Fruit fly (Drosophila melanogaster): Measurements from ENCODE around the gene CG14210.

Gene CG14210

DNA sequence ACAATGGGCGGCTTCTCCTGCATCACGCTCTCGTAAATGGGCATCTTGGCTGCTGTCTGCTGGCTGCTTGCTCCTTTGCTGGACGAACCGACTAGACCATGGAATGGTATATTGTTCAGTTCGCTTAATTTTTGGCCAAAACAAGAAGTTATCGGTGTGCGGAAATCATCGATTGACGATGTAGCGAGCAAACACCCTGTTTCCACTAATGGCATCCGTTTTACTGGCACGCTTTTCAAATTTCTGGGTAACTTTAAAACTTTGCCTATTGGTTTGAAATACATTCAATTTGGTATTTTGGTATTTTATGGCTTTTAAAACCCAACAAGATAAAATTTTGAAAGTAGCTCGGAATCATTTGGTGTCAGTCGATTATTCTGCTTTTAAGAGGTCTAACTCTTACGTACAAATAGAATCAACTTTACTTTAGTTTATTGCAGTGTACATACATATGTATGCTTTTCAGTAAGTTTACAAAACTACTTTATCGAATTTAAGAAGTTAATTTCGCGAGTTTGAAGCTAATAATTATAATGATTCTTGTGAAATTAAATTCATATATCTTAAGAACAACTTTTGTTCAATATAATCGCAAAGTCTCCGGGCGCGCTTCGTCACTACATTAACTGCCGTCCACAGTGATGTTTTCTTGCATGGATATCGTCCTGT, 30.0 kb downstream of the CG14210 start, which contains the start of gene Arp10 (continued):
- TF ChIP-seq crp (GFP tag; optimal IDR thresholded peaks at IDR 0.05): no peak
- no peak for TF ChIP-seq CG4328 (GFP tag; optimal IDR thresholded peaks at IDR 0.05)
- no peak for TF ChIP-seq CG7786 (GFP tag; optimal IDR thresholded peaks at IDR 0.05)
- TF ChIP-seq mam (GFP tag; optimal IDR thresholded peaks at IDR 0.05): peak; percentile 7
- TF ChIP-seq toy (GFP tag; IDR thresholded peaks at IDR 0.05): no peak
- peak; percentile 18 for TF ChIP-seq CG9797 (GFP tag; optimal IDR thresholded peaks at IDR 0.05)
- TF ChIP-seq Poxn (GFP tag; IDR thresholded peaks at IDR 0.05): no peak
- no peak for TF ChIP-seq pfk (GFP tag; optimal IDR thresholded peaks at IDR 0.05)
- no peak for TF ChIP-seq CG14050 (GFP tag; IDR thresholded peaks at IDR 0.05)
- peak; percentile 1 for TF ChIP-seq CG4424 (GFP tag; optimal IDR thresholded peaks at IDR 0.05)
- peak; percentile 50 for TF ChIP-seq HmgZ (tag; optimal IDR thresholded peaks at IDR 0.05)
- peak; percentile 2 for TF ChIP-seq CG33557 (GFP tag; optimal IDR thresholded peaks at IDR 0.05)
- TF ChIP-seq ato (GFP tag; IDR thresholded peaks at IDR 0.05; ENCODE audit: partially characterized antibody): peak; percentile 41; the same call in 1 of the 2 replicates
- TF ChIP-seq Abd-B (GFP tag; optimal IDR thresholded peaks at IDR 0.05): no peak
- no peak for TF ChIP-seq CG15269 (tag; optimal IDR thresholded peaks at IDR 0.05)
- TF ChIP-seq CG12299 (tag; optimal IDR thresholded peaks at IDR 0.05): no peak
- TF ChIP-seq chm (GFP tag; IDR thresholded peaks at IDR 0.05): no peak
- TF ChIP-seq gsb-n (tag; optimal IDR thresholded peaks at IDR 0.05): no peak
- no peak for TF ChIP-seq dmrt99B (tag; optimal IDR thresholded peaks at IDR 0.05)
- TF ChIP-seq jumu (GFP tag; optimal IDR thresholded peaks at IDR 0.05): no peak
- peak; percentile 44 for TF ChIP-seq CG17186 (GFP tag; optimal IDR thresholded peaks at IDR 0.05)
- no peak for TF ChIP-seq unc-4 (GFP tag; IDR thresholded peaks at IDR 0.05; ENCODE audit: partially characterized antibody)
- TF ChIP-seq CG13123 (GFP tag; optimal IDR thresholded peaks at IDR 0.05): no peak
- TF ChIP-seq H2.0 (GFP tag; IDR thresholded peaks at IDR 0.05): no peak
- TF ChIP-seq pb (GFP tag; optimal IDR thresholded peaks at IDR 0.05): no peak
- no peak for TF ChIP-seq Fer2 (tag; optimal IDR thresholded peaks at IDR 0.05)
- TF ChIP-seq Awh (GFP tag; IDR thresholded peaks at IDR 0.05): no peak
- TF ChIP-seq CG6272 (GFP tag; IDR thresholded peaks at IDR 0.05): no peak
- TF ChIP-seq CG16815 (GFP tag; optimal IDR thresholded peaks at IDR 0.05): no peak
- TF ChIP-seq CG5953 (GFP tag; IDR thresholded peaks at IDR 0.05): no peak
- TF ChIP-seq pzg (GFP tag; optimal IDR thresholded peaks at IDR 0.05): peak; percentile 59
- TF ChIP-seq grn (GFP tag; optimal IDR thresholded peaks at IDR 0.05): no peak
- TF ChIP-seq Fer1 (GFP tag; optimal IDR thresholded peaks at IDR 0.05): peak; percentile 12
- peak in 1 of 2 experiments; percentile 22 for TF ChIP-seq Dfd (GFP tag; optimal IDR thresholded peaks at IDR 0.05)
- no peak for TF ChIP-seq CG31388 (GFP tag; optimal IDR thresholded peaks at IDR 0.05)
- no peak for TF ChIP-seq Lhr (GFP tag; optimal IDR thresholded peaks at IDR 0.05)
- peak; percentile 47 for TF ChIP-seq CG12659 (GFP tag; optimal IDR thresholded peaks at IDR 0.05)
- no peak for TF ChIP-seq CG12744 (GFP tag; optimal IDR thresholded peaks at IDR 0.05)
- TF ChIP-seq sens (GFP tag): peak; percentile 72
- no peak for TF ChIP-seq CG16779 (GFP tag; IDR thresholded peaks at IDR 0.05)
- no peak for TF ChIP-seq Deaf1 (tag; optimal IDR thresholded peaks at IDR 0.05)
- no peak for TF ChIP-seq CkIIα-i1 (GFP tag; IDR thresholded peaks at IDR 0.05)
- TF ChIP-seq HmgD (GFP tag; optimal IDR thresholded peaks at IDR 0.05): no peak
- TF ChIP-seq nmo (GFP tag; optimal IDR thresholded peaks at IDR 0.05): peak; percentile 25
- no peak for TF ChIP-seq ham (GFP tag; IDR thresholded peaks at IDR 0.05)
- no peak for TF ChIP-seq CG8924 (tag; optimal IDR thresholded peaks at IDR 0.05)
- TF ChIP-seq CG1792 (GFP tag; optimal IDR thresholded peaks at IDR 0.05): no peak
- TF ChIP-seq zen2 (GFP tag; IDR thresholded peaks at IDR 0.05; ENCODE audit: partially characterized antibody): 0 out of 3 replicates have a peak, but pooled peaks have one; percentile 31
- TF ChIP-seq lmd (GFP tag; IDR thresholded peaks at IDR 0.05): no peak
- TF ChIP-seq esg (GFP tag; conservative IDR thresholded peaks at IDR 0.05): no peak

All from whole organism, embryonic.